Worm (Caenorhabditis elegans): ENCODE data around the gene col-96.
A peak's percentile ranks its signal among the peaks of the same experiment; 100 is the strongest.

col-96 gene

ce11 chrIII:11718548-11718947 is 12.0 kb upstream of the col-96 start, which contains the start of gene Y41C4A.9:
Y41C4A.9 (minus strand) TSS chrIII:11718645.
- TF ChIP-seq ceh-45 (GFP tag; IDR thresholded peaks at IDR 0.05) (no peak), sox-2 (GFP tag; IDR thresholded peaks at IDR 0.05) (no peak), nhr-11 (tag; optimal IDR thresholded peaks at IDR 0.05) (no peak), ceh-19 (GFP tag; optimal IDR thresholded peaks at IDR 0.05) (no peak), hlh-8 (tag; optimal IDR thresholded peaks at IDR 0.05) (no peak), unc-55 (GFP tag; optimal IDR thresholded peaks at IDR 0.05) (no peak), elt-4 (tag; optimal IDR thresholded peaks at IDR 0.05) (no peak), C08G9.2 (tag; optimal IDR thresholded peaks at IDR 0.05) (no peak), fax-1 (tag; optimal IDR thresholded peaks at IDR 0.05) (no peak), ceh-24 (tag; optimal IDR thresholded peaks at IDR 0.05) (no peak), ceh-14 (tag; optimal IDR thresholded peaks at IDR 0.05) (no peak), dmd-4 (tag; optimal IDR thresholded peaks at IDR 0.05; ENCODE audit: borderline replicate concordance) (no peak), elt-2 (tag; optimal IDR thresholded peaks at IDR 0.05) (no peak)

ce11 chrIII:11708722-11709121 is 2.2 kb upstream of the col-96 start, which contains the start of gene Y41C4A.8:
Y41C4A.8 (minus strand) TSS chrIII:11708822.
- TF ChIP-seq npax-4 (tag; optimal IDR thresholded peaks at IDR 0.05) (no peak), ceh-9 (tag; optimal IDR thresholded peaks at IDR 0.05) (no peak), unc-86 (tag; optimal IDR thresholded peaks at IDR 0.05) (no peak), gmeb-2 (tag; optimal IDR thresholded peaks at IDR 0.05) (no peak), nhr-232 (tag; optimal IDR thresholded peaks at IDR 0.05) (no peak), T23F11.4 (GFP tag; optimal IDR thresholded peaks at IDR 0.05) (no peak)

ce11 chrIII:11705930-11706329 is 635 bp downstream of the col-96 start:
- TF ChIP-seq tbx-7 (tag; optimal IDR thresholded peaks at IDR 0.05) (no peak), hlh-6 (tag; optimal IDR thresholded peaks at IDR 0.05) (peak; percentile 8), ahr-1 (tag; optimal IDR thresholded peaks at IDR 0.05) (no peak), mec-3 (tag; optimal IDR thresholded peaks at IDR 0.05; ENCODE audit: borderline replicate concordance) (peak; percentile 21), fkh-10 (GFP tag; optimal IDR thresholded peaks at IDR 0.05) (no peak), lin-11 (tag; optimal IDR thresholded peaks at IDR 0.05) (no peak), ceh-45 (GFP tag; IDR thresholded peaks at IDR 0.05) (no peak), pag-3 (tag; optimal IDR thresholded peaks at IDR 0.05; ENCODE audit: borderline replicate concordance) (no peak), ceh-31 (tag; optimal IDR thresholded peaks at IDR 0.05) (peak; percentile 6)

- peak; percentile 33 for TF ChIP-seq elt-4 (tag; optimal IDR thresholded peaks at IDR 0.05)
- peak; percentile 11 for TF ChIP-seq sdc-2 (tag; optimal IDR thresholded peaks at IDR 0.05)
- no peak for TF ChIP-seq hlh-15 (tag; optimal IDR thresholded peaks at IDR 0.05)
Measured at ce11 chrIII:11704377-11704978, 2.1 kb downstream of the col-96 start.

- no peak for TF ChIP-seq ceh-31 (tag; optimal IDR thresholded peaks at IDR 0.05)
- no peak for TF ChIP-seq unc-42 (tag; optimal IDR thresholded peaks at IDR 0.05)
- TF ChIP-seq sox-4 (tag; optimal IDR thresholded peaks at IDR 0.05), result no peak
- no peak for TF ChIP-seq pag-3 (tag; optimal IDR thresholded peaks at IDR 0.05; ENCODE audit: borderline replicate concordance)
- no peak for TF ChIP-seq npax-4 (tag; optimal IDR thresholded peaks at IDR 0.05)
- no peak for TF ChIP-seq nfya-1 (tag; optimal IDR thresholded peaks at IDR 0.05)
- no peak for TF ChIP-seq ceh-2 (tag; optimal IDR thresholded peaks at IDR 0.05)
- no peak for TF ChIP-seq hlh-13 (GFP tag; optimal IDR thresholded peaks at IDR 0.05)
Measured at ce11 chrIII:11703776-11704093, 2.8 kb downstream of the col-96 start, which contains the start of gene col-95. col-95 (plus strand) TSS chrIII:11703994.
